Worm (Caenorhabditis elegans) whole organism, late embryonic: ENCODE results near the gene sdhd-1.

Experiments used
- C08G9.2 ChIP-seq: sonication (generic microtip); optimal IDR thresholded peaks from 2 replicates; lab custom pipeline; 2016; ENCODE audit warnings: mild to moderate bottlenecking, missing genetic modification characterization, moderate library complexity, missing compliant biosample characterization
- C38D4.7 ChIP-seq: fragments of 200-800 bp; sonication (Bioruptor generic); optimal IDR thresholded peaks from 2 replicates; lab custom pipeline; 2018; ENCODE audit warnings: mild to moderate bottlenecking, missing genetic modification characterization, moderate library complexity, missing compliant biosample characterization
- K02D7.2 ChIP-seq: sonication (generic microtip); optimal IDR thresholded peaks from 2 replicates; lab custom pipeline; 2017; ENCODE audit warnings: mild to moderate bottlenecking, missing genetic modification characterization, missing compliant biosample characterization
- ama-1 ChIP-seq: fragments of 150-350 bp; optimal IDR thresholded peaks from 2 replicates; lab custom pipeline; 2014
- ceh-18 ChIP-seq: sonication (generic microtip); optimal IDR thresholded peaks from 2 replicates; lab custom pipeline; 2016; ENCODE audit warnings: missing genetic modification characterization, missing compliant biosample characterization
- ceh-19 ChIP-seq: fragments of 200-800 bp; sonication (Bioruptor generic); optimal IDR thresholded peaks from 2 replicates; lab custom pipeline; 2018; ENCODE audit warnings: mild to moderate bottlenecking, missing genetic modification characterization, missing compliant biosample characterization
- ceh-31 ChIP-seq: sonication (generic microtip); optimal IDR thresholded peaks from 2 replicates; lab custom pipeline; 2016; ENCODE audit warnings: missing genetic modification characterization, missing compliant biosample characterization
- ceh-34 ChIP-seq: sonication (generic microtip); optimal IDR thresholded peaks from 2 replicates; lab custom pipeline; 2016; ENCODE audit warnings: mild to moderate bottlenecking, missing genetic modification characterization, missing compliant biosample characterization
- ceh-45 ChIP-seq: fragments of 200-800 bp; sonication (Bioruptor generic); IDR thresholded peaks from 2 replicates; pipeline ENCODE4 v1.3.6; 2022; ENCODE audit warnings: missing genetic modification reagents, missing genetic modification characterization, missing compliant biosample characterization
- ceh-48 ChIP-seq: sonication (generic microtip); optimal IDR thresholded peaks from 2 replicates; lab custom pipeline; 2016; ENCODE audit warnings: missing genetic modification characterization, inconsistent platforms, missing compliant biosample characterization
- che-1 ChIP-seq: sonication (generic microtip); optimal IDR thresholded peaks from 2 replicates; lab custom pipeline; 2016; ENCODE audit warnings: mild to moderate bottlenecking, missing genetic modification characterization, missing compliant biosample characterization
- dve-1 ChIP-seq: sonication (generic microtip); optimal IDR thresholded peaks from 2 replicates; lab custom pipeline; 2017; ENCODE audit warnings: antibody characterized with exemption, mild to moderate bottlenecking, missing genetic modification characterization, missing compliant biosample characterization
- elt-2 ChIP-seq: sonication (generic microtip); optimal IDR thresholded peaks from 2 replicates; lab custom pipeline; 2016; ENCODE audit warnings: missing genetic modification reagents, missing genetic modification characterization, missing compliant biosample characterization
- ets-4 ChIP-seq: sonication (generic microtip); optimal IDR thresholded peaks from 2 replicates; lab custom pipeline; 2016; ENCODE audit warnings: missing genetic modification characterization, missing compliant biosample characterization
- fkh-10 ChIP-seq: fragments of 150-350 bp; optimal IDR thresholded peaks from 2 replicates; lab custom pipeline; 2014; ENCODE audit warnings: missing biosample characterization, missing genetic modification reagents, missing genetic modification characterization
- fkh-6 ChIP-seq: sonication (generic microtip); optimal IDR thresholded peaks from 2 replicates; lab custom pipeline; 2016; ENCODE audit warnings: missing genetic modification characterization, missing compliant biosample characterization
- hlh-30 ChIP-seq: sonication (generic microtip); optimal IDR thresholded peaks from 2 replicates; lab custom pipeline; 2017; ENCODE audit warnings: antibody characterized with exemption, missing genetic modification characterization, missing compliant biosample characterization; ENCODE audit not compliant: insufficient read depth
- hlh-6 ChIP-seq: sonication (generic microtip); optimal IDR thresholded peaks from 2 replicates; lab custom pipeline; 2016; ENCODE audit warnings: missing genotype, missing genetic modification characterization, missing compliant biosample characterization
- hlh-8 ChIP-seq: sonication (generic microtip); optimal IDR thresholded peaks from 2 replicates; lab custom pipeline; 2016; ENCODE audit warnings: missing genotype, missing genetic modification characterization, missing compliant biosample characterization
- lim-6 ChIP-seq: sonication (generic microtip); optimal IDR thresholded peaks from 2 replicates; lab custom pipeline; 2016; ENCODE audit warnings: missing genetic modification characterization, missing compliant biosample characterization
- madf-2 ChIP-seq: sonication (generic microtip); optimal IDR thresholded peaks from 2 replicates; lab custom pipeline; 2017; ENCODE audit warnings: missing genetic modification characterization, missing compliant biosample characterization
- mec-3 ChIP-seq: sonication (generic microtip); optimal IDR thresholded peaks from 2 replicates; lab custom pipeline; 2016; ENCODE audit warnings: borderline replicate concordance, missing genetic modification characterization, missing compliant biosample characterization
- nfya-1 ChIP-seq: sonication (generic microtip); optimal IDR thresholded peaks from 2 replicates; lab custom pipeline; 2017; ENCODE audit warnings: missing genetic modification characterization, mild to moderate bottlenecking, missing compliant biosample characterization, antibody characterized with exemption, moderate library complexity
- npax-4 ChIP-seq: sonication (generic microtip); optimal IDR thresholded peaks from 2 replicates; lab custom pipeline; 2016; ENCODE audit warnings: missing genetic modification characterization, missing compliant biosample characterization
- pag-3 ChIP-seq: sonication (generic microtip); optimal IDR thresholded peaks from 2 replicates; lab custom pipeline; 2016; ENCODE audit warnings: missing compliant biosample characterization, missing genetic modification characterization, borderline replicate concordance
- pat-9 ChIP-seq: fragments of 200-800 bp; sonication (Bioruptor generic); optimal IDR thresholded peaks from 2 replicates; lab custom pipeline; 2018; ENCODE audit warnings: mild to moderate bottlenecking, missing genetic modification characterization, moderate library complexity, missing compliant biosample characterization
- pax-1 ChIP-seq: fragments of 150-350 bp; optimal IDR thresholded peaks from 2 replicates; lab custom pipeline; 2014; ENCODE audit warnings: missing biosample characterization, missing genetic modification characterization
- pha-2 ChIP-seq: sonication (generic microtip); optimal IDR thresholded peaks from 2 replicates; lab custom pipeline; 2017; ENCODE audit warnings: mild to moderate bottlenecking, missing genetic modification characterization, missing compliant biosample characterization
- pros-1 ChIP-seq: fragments of 150-350 bp; optimal IDR thresholded peaks from 2 replicates; lab custom pipeline; 2014; ENCODE audit warnings: missing biosample characterization, missing genetic modification reagents, missing genetic modification characterization
- ref-2 ChIP-seq: sonication (generic microtip); optimal IDR thresholded peaks from 2 replicates; lab custom pipeline; 2016; ENCODE audit warnings: missing genetic modification characterization, missing compliant biosample characterization
- rnt-1 ChIP-seq: sonication (generic microtip); optimal IDR thresholded peaks from 2 replicates; lab custom pipeline; 2016; ENCODE audit warnings: missing genetic modification characterization, missing compliant biosample characterization
- sdc-2 ChIP-seq: sonication (generic microtip); optimal IDR thresholded peaks from 2 replicates; lab custom pipeline; 2016; ENCODE audit warnings: missing genotype, missing genetic modification characterization, missing compliant biosample characterization
- sox-4 ChIP-seq: sonication (generic microtip); optimal IDR thresholded peaks from 2 replicates; lab custom pipeline; 2017; ENCODE audit warnings: mild to moderate bottlenecking, missing genetic modification characterization, inconsistent platforms, missing compliant biosample characterization
- syd-9 ChIP-seq: sonication (generic microtip); optimal IDR thresholded peaks from 2 replicates; lab custom pipeline; 2016; ENCODE audit warnings: mild to moderate bottlenecking, missing genetic modification characterization, moderate library complexity, missing compliant biosample characterization
- ttx-3 ChIP-seq: sonication (generic microtip); optimal IDR thresholded peaks from 2 replicates; lab custom pipeline; 2016; ENCODE audit warnings: missing genetic modification reagents, missing genetic modification characterization, missing compliant biosample characterization
- unc-3 ChIP-seq, 2 experiments: fragments of 200-800 bp in 1 of 2; sonication (Bioruptor generic) in 1 of 2; sonication (generic microtip) in 1 of 2; conservative IDR thresholded peaks in 1 of 2; optimal IDR thresholded peaks in 1 of 2; 2 replicates each; pipeline versions ENCODE4 v1.3.6 to Lab custom; 2016 to 2022; ENCODE audit warnings: missing compliant biosample characterization in 2 of 2, missing genetic modification characterization in 2 of 2, missing genetic modification reagents in 1 of 2
- unc-42 ChIP-seq: sonication (generic microtip); optimal IDR thresholded peaks from 2 replicates; lab custom pipeline; 2016; ENCODE audit warnings: missing genotype, missing genetic modification characterization, missing compliant biosample characterization
- unc-55 ChIP-seq: sonication (generic microtip); optimal IDR thresholded peaks from 2 replicates; lab custom pipeline; 2017; ENCODE audit warnings: missing biosample characterization, missing genetic modification reagents, missing genetic modification characterization
- ztf-16 ChIP-seq: sonication (generic microtip); optimal IDR thresholded peaks from 2 replicates; lab custom pipeline; 2017; ENCODE audit warnings: missing genetic modification characterization, missing compliant biosample characterization

The sdhd-1 gene

DNA sequence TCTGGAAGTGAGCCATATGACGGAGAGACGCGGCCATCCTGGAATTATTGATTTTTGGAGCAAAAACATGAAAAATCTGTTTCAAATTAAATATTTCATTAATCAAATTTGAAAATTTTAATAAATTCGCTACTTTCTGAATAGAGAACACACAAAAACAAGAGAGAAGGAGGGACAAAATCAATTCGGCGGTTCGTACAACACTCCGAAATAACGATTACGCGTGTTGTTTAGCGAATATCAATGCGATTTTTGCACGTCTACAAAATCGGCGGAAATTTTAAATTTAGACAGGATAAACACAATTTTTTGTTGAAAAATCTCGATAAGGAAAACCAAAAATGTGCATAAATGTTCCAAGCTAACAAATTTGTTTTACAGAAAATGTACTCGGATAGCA lies at the start of gene sdhd-1, which contains the start of gene ilkp-1:
Gene sdhd-1 (minus strand): TSS at position 38 of the 400 bp plus-strand sequence.
Gene ilkp-1 (plus strand): TSS at position 380 of the 400 bp plus-strand sequence.
- TF ChIP-seq pat-9 (tag; lab: Kevin White, UChicago) (no peak), ttx-3 (tag; lab: Kevin White, UChicago) (no peak), lim-6 (tag; lab: Kevin White, UChicago) (no peak), sox-4 (tag; lab: Kevin White, UChicago) (no peak), ama-1 (lab: Kevin White, UChicago) (no peak), unc-55 (no peak), ceh-34 (no peak), fkh-6 (tag; lab: Kevin White, UChicago) (no peak), unc-42 (tag; lab: Kevin White, UChicago) (peak; percentile 73), ceh-18 (tag; lab: Kevin White, UChicago) (no peak), ceh-48 (tag; lab: Kevin White, UChicago) (peak; percentile 25), nfya-1 (tag; lab: Kevin White, UChicago) (peak; percentile 0), syd-9 (no peak), pag-3 (tag; lab: Kevin White, UChicago) (no peak), pha-2 (no peak), pros-1 (tag; lab: Kevin White, UChicago) (no peak), pax-1 (tag; lab: Kevin White, UChicago) (no peak), ztf-16 (tag; lab: Kevin White, UChicago) (no peak), ceh-45 (GFP tag; lab: Robert Waterston, UW) (no peak), hlh-6 (tag; lab: Kevin White, UChicago) (no peak), che-1 (tag; lab: Kevin White, UChicago) (no peak)

DNA sequence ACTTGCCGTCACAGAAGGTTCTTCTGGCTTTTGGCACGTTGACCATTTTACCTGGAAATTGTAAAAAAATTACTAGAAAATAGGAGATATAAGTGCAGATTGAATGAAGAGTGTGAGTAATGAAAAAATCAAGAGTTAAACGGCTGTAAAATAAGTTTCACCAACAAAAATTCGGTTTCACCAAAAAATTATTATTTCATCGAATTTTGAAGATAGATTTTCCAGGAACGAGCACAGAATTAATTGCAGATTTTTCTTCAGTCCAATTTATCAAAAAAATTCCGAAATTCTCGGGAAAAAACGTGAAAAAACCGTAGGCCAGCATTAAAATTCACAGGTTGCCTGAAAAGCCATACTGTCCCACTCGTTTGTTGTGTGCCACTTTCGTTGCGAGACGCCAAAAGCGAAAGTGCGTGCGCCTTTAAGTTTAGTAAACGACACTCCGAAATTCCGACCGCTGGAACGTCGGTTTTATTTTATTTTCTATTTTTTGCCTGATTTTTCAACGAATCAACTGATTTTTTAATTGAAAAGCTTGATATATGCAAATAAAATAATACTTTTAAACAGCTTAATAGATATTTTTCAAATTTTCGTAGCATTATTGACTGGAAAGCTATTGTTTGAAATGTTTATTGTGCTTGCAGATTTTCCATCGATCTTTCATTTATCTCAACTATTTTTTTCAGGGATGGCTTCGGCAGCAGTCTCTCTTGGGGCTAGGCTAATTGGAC lies 47.6 kb upstream of the sdhd-1 start, which contains the start of the genes rpl-36.A and nuo-1:
Gene rpl-36.A (minus strand): TSS at position 51 of the 734 bp plus-strand sequence.
Gene nuo-1 (plus strand): TSS at position 684 of the 734 bp plus-strand sequence.
- TF ChIP-seq dve-1 (tag; lab: Kevin White, UChicago), result peak; percentile 42
- TF ChIP-seq elt-2, result peak; percentile 24
- TF ChIP-seq lim-6 (tag; lab: Kevin White, UChicago), result no peak
- TF ChIP-seq hlh-8 (tag; lab: Kevin White, UChicago), result no peak
- no peak for TF ChIP-seq K02D7.2
- no peak for TF ChIP-seq sox-4 (tag; lab: Kevin White, UChicago)
- TF ChIP-seq unc-3 (GFP tag; conservative IDR thresholded peaks at IDR 0.05; lab: Robert Waterston, UW), result no peak
- no peak for TF ChIP-seq unc-3 (tag; optimal IDR thresholded peaks at IDR 0.05; lab: Kevin White, UChicago)
- TF ChIP-seq mec-3, result no peak
- TF ChIP-seq nfya-1 (tag; lab: Kevin White, UChicago), result peak; percentile 87
- no peak for TF ChIP-seq madf-2 (tag; lab: Kevin White, UChicago)
- TF ChIP-seq ttx-3 (tag; lab: Kevin White, UChicago), result no peak
- TF ChIP-seq pat-9 (tag; lab: Kevin White, UChicago), result no peak
- no peak for TF ChIP-seq C08G9.2 (tag; lab: Kevin White, UChicago)
- TF ChIP-seq syd-9, result no peak
- peak; percentile 49 for TF ChIP-seq unc-42 (tag; lab: Kevin White, UChicago)
- no peak for TF ChIP-seq C38D4.7 (GFP tag; lab: Kevin White, UChicago)
- TF ChIP-seq unc-55, result peak; percentile 62
- TF ChIP-seq npax-4 (tag; lab: Kevin White, UChicago), result no peak
- TF ChIP-seq pax-1 (tag; lab: Kevin White, UChicago), result no peak
- peak; percentile 68 for TF ChIP-seq ceh-31 (tag; lab: Kevin White, UChicago)
- TF ChIP-seq rnt-1 (tag; lab: Kevin White, UChicago), result peak; percentile 37
- no peak for TF ChIP-seq ceh-19
- TF ChIP-seq ref-2, result no peak
- TF ChIP-seq ceh-18 (tag; lab: Kevin White, UChicago), result peak; percentile 60
- TF ChIP-seq hlh-30, result peak; percentile 20
- TF ChIP-seq ceh-34, result peak; percentile 51

DNA sequence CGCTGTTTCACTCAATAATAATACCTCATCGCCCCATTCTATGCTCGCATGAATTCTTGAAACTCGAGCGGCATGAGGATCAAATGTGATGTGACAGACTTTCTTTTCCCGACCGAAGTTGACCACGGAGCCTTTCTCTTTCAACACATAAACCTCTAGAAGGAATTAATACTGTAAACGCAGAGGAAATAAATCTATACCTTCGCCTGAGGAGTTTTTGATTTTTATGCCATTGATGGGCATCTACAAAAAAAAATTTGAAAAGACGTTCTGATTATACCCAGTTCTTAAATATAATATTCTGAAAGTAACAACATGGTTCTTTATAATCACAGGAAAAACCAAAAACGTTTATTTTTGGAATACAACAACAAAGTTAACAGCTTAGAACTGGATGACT lies 46.5 kb upstream of the sdhd-1 start, which contains the start of gene nbs-1:
Gene nbs-1 (minus strand): TSS at position 246 of the 400 bp plus-strand sequence.
- TF ChIP-seq fkh-10 (GFP tag; lab: Kevin White, UChicago) (no peak), ets-4 (tag; lab: Kevin White, UChicago) (no peak), sdc-2 (tag; lab: Kevin White, UChicago) (no peak)
